Fruit fly (Drosophila melanogaster): ENCODE data around the gene CG33969.
A peak's percentile ranks its signal among the peaks of the same experiment; 100 is the strongest.

The CG33969 gene

DNA sequence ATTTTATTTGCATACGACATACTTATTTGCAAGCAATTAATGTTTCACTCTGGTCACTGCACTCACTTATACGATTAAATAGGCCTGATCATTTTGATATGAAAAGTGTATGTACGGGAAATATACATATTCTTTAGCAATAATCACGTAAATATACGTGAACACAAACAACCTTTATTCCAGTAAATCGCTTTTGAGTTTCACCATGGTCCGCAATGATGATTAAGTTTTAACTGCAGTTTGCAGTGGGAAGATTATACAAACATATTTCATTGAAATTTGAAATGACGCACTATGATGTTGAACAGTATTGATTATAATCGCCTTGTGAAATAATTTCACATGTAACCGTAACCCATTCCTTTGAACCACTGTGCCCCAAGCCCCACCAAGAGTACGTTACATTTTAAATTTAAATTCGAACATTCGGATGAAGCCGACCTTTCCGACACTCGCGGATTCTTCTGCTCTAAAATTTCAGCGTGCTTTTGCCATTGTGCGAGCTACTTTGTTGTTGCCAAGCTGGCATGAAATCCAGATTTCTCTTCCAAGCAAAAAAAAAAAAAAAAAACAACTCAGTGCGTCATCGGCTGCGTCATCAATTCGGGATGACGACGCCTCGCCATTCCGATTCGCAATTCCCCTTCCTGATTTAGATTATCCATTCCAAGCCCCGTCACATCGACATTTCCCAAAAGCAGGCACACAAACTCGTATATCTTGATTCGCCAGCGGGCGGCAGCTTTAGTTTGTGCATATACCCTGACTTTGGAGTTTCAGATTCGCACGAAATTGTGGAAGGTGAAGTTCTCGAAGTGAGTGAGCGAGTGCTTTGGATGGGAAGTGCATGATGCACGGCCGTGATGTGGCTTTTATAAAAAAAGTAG, 10.4 kb upstream of the CG33969 start (continued):
- peak; percentile 51 for TF ChIP-seq Sox102F (GFP tag; optimal IDR thresholded peaks at IDR 0.05)
- peak; percentile 88 for TF ChIP-seq topi (GFP tag; optimal IDR thresholded peaks at IDR 0.05)
- TF ChIP-seq CG32006 (GFP tag; optimal IDR thresholded peaks at IDR 0.05): peak; percentile 68
- TF ChIP-seq Sox14 (GFP tag; optimal IDR thresholded peaks at IDR 0.05): peak; percentile 61
- TF ChIP-seq pdm3 (GFP tag; optimal IDR thresholded peaks at IDR 0.05): peak; percentile 49
- TF ChIP-seq CG11902 (GFP tag; optimal IDR thresholded peaks at IDR 0.05): peak; percentile 67
- TF ChIP-seq fkh (GFP tag; optimal IDR thresholded peaks at IDR 0.05): no peak
- TF ChIP-seq fd85E (GFP tag; optimal IDR thresholded peaks at IDR 0.05): no peak
- TF ChIP-seq Hr39 (GFP tag; optimal IDR thresholded peaks at IDR 0.05): peak; percentile 81
- TF ChIP-seq Gug (GFP tag; IDR thresholded peaks at IDR 0.05): no peak
- peak; percentile 62 for TF ChIP-seq spab (GFP tag; optimal IDR thresholded peaks at IDR 0.05)
- no peak for TF ChIP-seq dac (GFP tag; optimal IDR thresholded peaks at IDR 0.05)
- TF ChIP-seq CG31627 (GFP tag; optimal IDR thresholded peaks at IDR 0.05): peak; percentile 83
- TF ChIP-seq Eip75B (GFP tag; optimal IDR thresholded peaks at IDR 0.05): peak; percentile 69
- no peak for TF ChIP-seq CG7368 (GFP tag; optimal IDR thresholded peaks at IDR 0.05)
- TF ChIP-seq Eip93F (GFP tag; optimal IDR thresholded peaks at IDR 0.05): peak; percentile 37
- 0 out of 3 replicates have a peak, but pooled peaks have one; percentile 5 for TF ChIP-seq eg (GFP tag; IDR thresholded peaks at IDR 0.05)
- no peak for TF ChIP-seq vri (GFP tag; optimal IDR thresholded peaks at IDR 0.05)

DNA sequence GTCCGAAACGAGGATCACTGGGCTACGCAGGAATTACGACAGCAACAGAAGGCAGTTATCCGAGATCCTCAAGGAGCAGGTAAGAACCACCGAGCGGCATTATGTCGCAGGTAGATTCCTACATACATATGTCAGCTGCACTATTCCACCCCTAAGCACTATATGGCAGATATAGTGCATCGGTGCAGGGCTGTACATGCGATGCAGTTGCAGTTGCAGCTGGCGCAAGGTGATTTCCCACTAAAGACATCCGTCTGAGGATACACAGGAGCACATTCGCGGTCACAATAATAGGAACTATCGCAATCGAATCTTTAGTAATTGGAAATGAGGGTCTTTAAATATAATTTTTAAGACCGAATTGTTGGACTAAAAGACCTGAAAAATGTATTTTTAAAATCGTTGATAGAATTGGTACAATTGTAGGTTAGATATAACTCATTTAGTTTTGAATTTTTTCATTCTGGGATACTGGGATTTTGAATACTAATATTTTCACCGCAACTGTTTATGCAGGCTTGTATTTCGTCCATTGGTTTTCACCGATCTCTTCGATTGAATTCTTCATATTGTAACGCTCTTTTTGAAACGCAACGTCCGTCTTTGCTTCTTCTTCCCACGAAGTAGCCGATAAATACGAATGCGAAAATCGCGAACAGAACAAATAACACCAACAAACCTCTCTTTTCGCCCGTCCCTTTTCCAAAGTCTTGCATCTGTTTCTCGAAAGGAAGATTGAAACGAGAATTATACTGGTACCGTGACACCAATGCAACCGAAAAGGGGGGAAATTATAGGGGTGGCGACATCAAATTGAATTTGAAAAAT, 9.5 kb upstream of the CG33969 start:
- TF ChIP-seq esn (GFP tag; optimal IDR thresholded peaks at IDR 0.05) (peak; percentile 54), cyc (GFP tag; optimal IDR thresholded peaks at IDR 0.05) (peak; percentile 53), CG11762 (GFP tag; optimal IDR thresholded peaks at IDR 0.05; ENCODE audit: insufficient read depth) (peak; percentile 46), Sox102F (GFP tag; optimal IDR thresholded peaks at IDR 0.05) (peak; percentile 51), CG6276 (GFP tag; optimal IDR thresholded peaks at IDR 0.05) (no peak), Smox (GFP tag; optimal IDR thresholded peaks at IDR 0.05) (peak; percentile 72), salr (GFP tag; optimal IDR thresholded peaks at IDR 0.05) (peak in 1 of 2 experiments; percentile 57), CG34406 (GFP tag; optimal IDR thresholded peaks at IDR 0.05) (peak; percentile 60), Eip78C (GFP tag) (peak; percentile 91), Hr38 (GFP tag; optimal IDR thresholded peaks at IDR 0.05) (no peak), CG10669 (GFP tag; optimal IDR thresholded peaks at IDR 0.05) (peak; percentile 77), Met (GFP tag; optimal IDR thresholded peaks at IDR 0.05) (peak; percentile 62), CG32006 (GFP tag; optimal IDR thresholded peaks at IDR 0.05) (no peak), acj6 (GFP tag; optimal IDR thresholded peaks at IDR 0.05) (peak; percentile 73), CG6792 (GFP tag; optimal IDR thresholded peaks at IDR 0.05) (peak; percentile 72), Blimp-1 (GFP tag; optimal IDR thresholded peaks at IDR 0.05) (no peak), dsx (GFP tag; optimal IDR thresholded peaks at IDR 0.05; ENCODE audit: poor library complexity, severe bottlenecking) (peak; percentile 86), CG8119 (GFP tag; IDR thresholded peaks at IDR 0.05) (no peak), CG8632 (GFP tag; optimal IDR thresholded peaks at IDR 0.05) (peak; percentile 49), CG6808 (GFP tag; optimal IDR thresholded peaks at IDR 0.05) (peak; percentile 76), Hr4 (GFP tag; optimal IDR thresholded peaks at IDR 0.05) (no peak), CG7368 (GFP tag; optimal IDR thresholded peaks at IDR 0.05) (peak; percentile 55), OdsH (GFP tag; optimal IDR thresholded peaks at IDR 0.05) (peak; percentile 66), CG9139 (GFP tag; optimal IDR thresholded peaks at IDR 0.05) (peak; percentile 73), dac (GFP tag; optimal IDR thresholded peaks at IDR 0.05) (no peak), CG6163 (GFP tag; IDR thresholded peaks at IDR 0.05) (peak; percentile 77), Ets21C (GFP tag; optimal IDR thresholded peaks at IDR 0.05) (peak; percentile 46), fd59A (GFP tag; optimal IDR thresholded peaks at IDR 0.05) (peak; percentile 72), spab (GFP tag; optimal IDR thresholded peaks at IDR 0.05) (peak; percentile 73), CG31627 (GFP tag; optimal IDR thresholded peaks at IDR 0.05) (peak; percentile 64), net (GFP tag; optimal IDR thresholded peaks at IDR 0.05) (peak; percentile 17), CG10631 (GFP tag; optimal IDR thresholded peaks at IDR 0.05) (peak; percentile 39), Sox14 (GFP tag; optimal IDR thresholded peaks at IDR 0.05) (peak; percentile 56), CG3032 (tag; optimal IDR thresholded peaks at IDR 0.05) (peak; percentile 85), CG4318 (GFP tag; optimal IDR thresholded peaks at IDR 0.05) (no peak)

All from whole organism, prepupa.